Fruit fly (Drosophila melanogaster) whole organism, adult: ENCODE data around the gene CG2225.

Experiments
- CG11617 ChIP-seq: fragments of 200-800 bp; sonication (Bioruptor generic); optimal IDR thresholded peaks from 2 replicates; lab custom pipeline; 2017; ENCODE audit warnings: mild to moderate bottlenecking, missing biosample characterization, missing genetic modification reagents, missing genetic modification characterization
- CG12768 ChIP-seq: fragments of 200-800 bp; sonication (Bioruptor generic); optimal IDR thresholded peaks from 2 replicates; lab custom pipeline; 2017; ENCODE audit warnings: missing biosample characterization, missing genetic modification characterization, mild to moderate bottlenecking, moderate library complexity, missing genetic modification reagents
- CG14711 ChIP-seq: fragments of 200-800 bp; sonication (Bioruptor generic); optimal IDR thresholded peaks from 2 replicates; lab custom pipeline; 2018; ENCODE audit warnings: missing biosample characterization, mild to moderate bottlenecking, missing genetic modification characterization, moderate library complexity
- CG1620 ChIP-seq: fragments of 200-800 bp; sonication (Bioruptor generic); optimal IDR thresholded peaks from 2 replicates; lab custom pipeline; 2016; ENCODE audit warnings: missing biosample characterization, missing genetic modification characterization
- CG33017 ChIP-seq: fragments of 200-800 bp; sonication (Bioruptor generic); optimal IDR thresholded peaks from 2 replicates; lab custom pipeline; 2018; ENCODE audit warnings: missing biosample characterization, mild to moderate bottlenecking, missing genetic modification characterization, moderate library complexity
- CG5204 ChIP-seq: fragments of 200-800 bp; sonication (Bioruptor generic); optimal IDR thresholded peaks from 2 replicates; lab custom pipeline; 2016; ENCODE audit warnings: missing biosample characterization, missing genetic modification characterization
- CG7045 ChIP-seq: fragments of 200-800 bp; sonication (Bioruptor generic); optimal IDR thresholded peaks from 2 replicates; lab custom pipeline; 2017; ENCODE audit warnings: missing biosample characterization, mild to moderate bottlenecking, missing genetic modification characterization
- CG7101 ChIP-seq: fragments of 200-800 bp; sonication (Bioruptor generic); optimal IDR thresholded peaks from 2 replicates; lab custom pipeline; 2018; ENCODE audit warnings: missing biosample characterization, mild to moderate bottlenecking, missing genetic modification characterization, moderate library complexity
- Clk ChIP-seq: fragments of 200-800 bp; sonication (Bioruptor generic); optimal IDR thresholded peaks from 2 replicates; lab custom pipeline; 2017; ENCODE audit warnings: missing biosample characterization, missing genetic modification characterization
- Crg-1 ChIP-seq: fragments of 200-800 bp; sonication (Bioruptor generic); optimal IDR thresholded peaks from 2 replicates; lab custom pipeline; 2016; ENCODE audit warnings: missing biosample characterization, missing genetic modification characterization
- Hr96 ChIP-seq: fragments of 200-800 bp; sonication (Bioruptor generic); optimal IDR thresholded peaks from 2 replicates; lab custom pipeline; 2016; ENCODE audit warnings: missing biosample characterization, missing genetic modification characterization
- Mnt ChIP-seq: fragments of 200-800 bp; sonication (Bioruptor generic); optimal IDR thresholded peaks from 2 replicates; lab custom pipeline; 2016; ENCODE audit warnings: missing biosample characterization, mild to moderate bottlenecking, missing genetic modification characterization
- bab1 ChIP-seq: fragments of 200-800 bp; sonication (Bioruptor generic); optimal IDR thresholded peaks from 3 replicates; lab custom pipeline; 2019; ENCODE audit warnings: missing biosample characterization, mild to moderate bottlenecking, missing genetic modification characterization, moderate library complexity
- cic ChIP-seq: fragments of 200-800 bp; sonication (Bioruptor generic); optimal IDR thresholded peaks from 2 replicates; lab custom pipeline; 2017; ENCODE audit warnings: missing biosample characterization, mild to moderate bottlenecking, missing genetic modification characterization, moderate library complexity
- cnc ChIP-seq, 2 experiments: fragments of >200 bp; optimal IDR thresholded peaks; 2 replicates each; lab custom pipeline; 2017
- kay ChIP-seq: fragments of 200-800 bp; sonication (Bioruptor generic); peaks from one replicate; lab custom pipeline; 2016; ENCODE audit warnings: missing biosample characterization, missing genetic modification characterization, borderline replicate concordance
- ovo ChIP-seq: fragments of 200-800 bp; sonication (Bioruptor generic); optimal IDR thresholded peaks from 2 replicates; lab custom pipeline; 2016; ENCODE audit warnings: missing biosample characterization, missing genetic modification characterization
- pad ChIP-seq: fragments of 200-800 bp; sonication (Bioruptor generic); optimal IDR thresholded peaks from 3 replicates; lab custom pipeline; 2017; ENCODE audit warnings: missing biosample characterization, missing genetic modification characterization, mild to moderate bottlenecking, moderate library complexity, missing genetic modification reagents
- tj ChIP-seq: fragments of 200-800 bp; sonication (Bioruptor generic); optimal IDR thresholded peaks from 3 replicates; lab custom pipeline; 2017; ENCODE audit warnings: missing biosample characterization, mild to moderate bottlenecking, missing genetic modification characterization, moderate library complexity
- toe ChIP-seq: fragments of 200-800 bp; sonication (Bioruptor generic); optimal IDR thresholded peaks from 2 replicates; lab custom pipeline; 2016; ENCODE audit warnings: missing biosample characterization, missing genetic modification characterization

CG2225 gene

dm6 chr2L:21630563-21630817 lies 46.8 kb downstream of the CG2225 start:
- no peak for TF ChIP-seq CG7045 (GFP tag; lab: Kevin White, UChicago)
- TF ChIP-seq toe, result no peak
- TF ChIP-seq CG12768, result no peak
- TF ChIP-seq kay (GFP tag; lab: Kevin White, UChicago), result no peak
- no peak for TF ChIP-seq bab1 (GFP tag; lab: Kevin White, UChicago)

DNA sequence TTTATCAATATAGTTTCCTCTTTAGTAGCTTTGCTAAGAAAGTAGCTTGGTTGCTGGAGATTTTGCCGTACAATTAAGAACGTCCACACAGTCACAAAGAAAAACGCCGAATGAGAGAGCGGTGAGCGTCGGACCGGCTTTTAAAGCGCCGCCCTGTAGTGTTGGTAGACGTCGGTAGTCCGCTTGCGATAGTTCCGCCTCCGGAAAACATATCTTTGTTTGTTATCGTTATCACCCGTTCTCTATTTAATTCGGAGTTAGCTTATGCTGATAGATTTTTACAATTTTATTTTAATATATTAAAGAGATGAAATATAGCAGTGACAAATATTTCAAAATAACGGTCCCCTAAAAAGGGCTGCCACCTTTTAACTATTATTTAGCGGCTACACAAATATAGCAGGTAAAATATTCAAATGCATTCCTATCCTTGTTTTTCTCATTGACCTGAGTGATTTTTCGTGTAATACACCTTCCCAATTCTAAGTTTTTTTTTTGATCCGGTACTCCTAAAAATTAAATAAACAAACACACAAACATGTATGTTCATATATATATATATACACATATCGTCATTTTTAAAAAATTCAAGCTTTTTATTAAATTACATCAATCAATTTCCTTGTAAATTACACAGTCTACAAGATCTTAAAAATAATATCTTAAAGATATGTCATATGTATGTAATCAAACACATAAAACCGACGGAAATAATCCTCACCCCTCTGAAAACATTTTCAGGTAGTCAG lies 47.3 kb downstream of the CG2225 start, which contains the start of gene Df31:
Df31 (minus strand) TSS at position 119 of the 749 bp plus-strand sequence.
- TF ChIP-seq cic (GFP tag; lab: Kevin White, UChicago) (peak; percentile 41), tj (no peak), cnc (optimal IDR thresholded peaks at IDR 0.05; lab: Kevin White, UChicago) (no peak), bab1 (GFP tag; lab: Kevin White, UChicago) (peak; percentile 72), CG7045 (GFP tag; lab: Kevin White, UChicago) (peak; percentile 31), CG1620 (GFP tag; lab: Kevin White, UChicago) (peak; percentile 89), Mnt (GFP tag; lab: Kevin White, UChicago) (peak; percentile 73), CG14711 (tag; lab: Kevin White, UChicago) (peak; percentile 15), CG7101 (peak; percentile 72), kay (GFP tag; lab: Kevin White, UChicago) (peak; percentile 42), Hr96 (GFP tag; lab: Kevin White, UChicago) (peak; percentile 69), CG12768 (peak; percentile 50), toe (peak; percentile 77), Crg-1 (GFP tag; lab: Kevin White, UChicago) (peak; percentile 72), Clk (GFP tag; lab: Kevin White, UChicago) (no peak), pad (GFP tag; lab: Kevin White, UChicago) (peak; percentile 23), ovo (GFP tag; lab: Kevin White, UChicago) (peak; percentile 70), CG5204 (GFP tag; lab: Kevin White, UChicago) (peak; percentile 69), CG33017 (tag; lab: Kevin White, UChicago) (peak; percentile 44), CG11617 (GFP tag; lab: Kevin White, UChicago) (peak; percentile 2)

dm6 chr2L:21629149-21629813 lies 48.0 kb downstream of the CG2225 start:
- peak; percentile 26 for TF ChIP-seq tj
- no peak for TF ChIP-seq toe
- peak; percentile 14 for TF ChIP-seq bab1 (GFP tag; lab: Kevin White, UChicago)
- TF ChIP-seq pad (GFP tag; lab: Kevin White, UChicago), result peak; percentile 69
- TF ChIP-seq Crg-1 (GFP tag; lab: Kevin White, UChicago), result no peak

dm6 chr2L:21628533-21628932 lies 48.8 kb downstream of the CG2225 start:
- TF ChIP-seq CG11617 (GFP tag; lab: Kevin White, UChicago) (no peak), ovo (GFP tag; lab: Kevin White, UChicago) (peak; percentile 12)

DNA sequence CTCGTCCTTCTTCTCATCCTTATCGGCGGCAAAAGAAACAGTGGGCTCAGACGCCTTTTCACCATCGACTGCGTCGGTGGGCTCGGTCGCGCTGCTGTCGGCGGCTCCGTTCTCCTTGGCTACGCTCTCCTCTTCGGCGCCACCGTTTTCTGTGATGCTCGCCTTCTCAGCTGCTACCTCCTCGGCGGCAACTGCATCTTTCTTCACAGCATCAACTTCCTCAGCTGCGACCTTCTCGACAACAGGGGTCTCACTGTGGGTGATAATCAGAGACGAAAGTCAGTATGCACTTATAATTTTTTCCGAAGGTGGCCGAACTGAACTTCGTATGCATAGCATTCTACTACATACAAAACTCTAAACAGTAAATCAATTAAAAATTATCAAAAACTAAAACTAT lies 49.4 kb downstream of the CG2225 start:
- TF ChIP-seq Crg-1 (GFP tag; lab: Kevin White, UChicago) (no peak), Hr96 (GFP tag; lab: Kevin White, UChicago) (no peak), CG5204 (GFP tag; lab: Kevin White, UChicago) (no peak), Clk (GFP tag; lab: Kevin White, UChicago) (no peak), toe (no peak), cnc (optimal IDR thresholded peaks at IDR 0.05; lab: Kevin White, UChicago) (no peak), Mnt (GFP tag; lab: Kevin White, UChicago) (no peak)

dm6 chr2L:21624472-21624787 lies 52.9 kb downstream of the CG2225 start:
- TF ChIP-seq CG12768, result no peak
- peak; percentile 44 for TF ChIP-seq kay (GFP tag; lab: Kevin White, UChicago)
- TF ChIP-seq Mnt (GFP tag; lab: Kevin White, UChicago), result no peak
- no peak for TF ChIP-seq CG7101
- peak; percentile 48 for TF ChIP-seq CG14711 (tag; lab: Kevin White, UChicago)
- no peak for TF ChIP-seq bab1 (GFP tag; lab: Kevin White, UChicago)
- TF ChIP-seq toe, result no peak
- peak; percentile 49 for TF ChIP-seq ovo (GFP tag; lab: Kevin White, UChicago)

dm6 chr2L:21623685-21624471 lies 53.5 kb downstream of the CG2225 start, which contains the start of gene CG2201:
Gene CG2201 (minus strand): TSS chr2L:21624080.
- TF ChIP-seq CG1620 (GFP tag; lab: Kevin White, UChicago) (peak; percentile 44), CG5204 (GFP tag; lab: Kevin White, UChicago) (peak; percentile 65), ovo (GFP tag; lab: Kevin White, UChicago) (no peak), Crg-1 (GFP tag; lab: Kevin White, UChicago) (peak; percentile 43), pad (GFP tag; lab: Kevin White, UChicago) (peak; percentile 96), CG33017 (tag; lab: Kevin White, UChicago) (peak; percentile 67), CG14711 (tag; lab: Kevin White, UChicago) (peak; percentile 43), Clk (GFP tag; lab: Kevin White, UChicago) (peak; percentile 41), cnc (optimal IDR thresholded peaks at IDR 0.05; lab: Kevin White, UChicago) (peak in 1 of 2 experiments; percentile 82), toe (peak; percentile 8), cic (GFP tag; lab: Kevin White, UChicago) (no peak), kay (GFP tag; lab: Kevin White, UChicago) (peak; percentile 86), CG12768 (peak; percentile 54), CG11617 (GFP tag; lab: Kevin White, UChicago) (peak; percentile 51), CG7045 (GFP tag; lab: Kevin White, UChicago) (peak; percentile 37), CG7101 (peak; percentile 72), Hr96 (GFP tag; lab: Kevin White, UChicago) (peak; percentile 52), bab1 (GFP tag; lab: Kevin White, UChicago) (peak; percentile 15), Mnt (GFP tag; lab: Kevin White, UChicago) (no peak), tj (no peak)
